Worm (Caenorhabditis elegans): ENCODE results near the gene gpa-9.

The gpa-9 gene

DNA sequence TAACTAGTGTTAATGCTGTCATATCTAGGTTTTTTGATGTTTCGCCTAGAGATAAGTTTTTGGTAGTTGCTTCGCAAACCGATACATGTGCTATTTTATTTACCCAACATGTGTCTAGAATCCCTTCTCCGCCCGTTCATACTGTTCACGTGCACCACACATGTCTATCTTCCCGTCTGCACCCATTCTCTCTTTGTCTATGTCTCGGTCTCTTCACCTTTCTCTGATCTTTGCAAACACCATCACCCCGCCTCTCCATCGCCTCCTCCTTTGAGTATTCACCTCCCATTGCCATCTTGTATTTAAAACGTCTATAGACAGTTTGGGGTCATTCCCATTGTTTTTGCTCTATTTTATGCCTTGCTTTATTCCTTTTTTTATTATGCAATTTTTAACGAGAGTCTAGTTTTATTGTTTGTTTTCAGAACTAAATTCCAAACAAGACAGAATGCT lies 11.8 kb downstream of the gpa-9 start, which contains the start of gene F56H9.2 (continued):
- TF ChIP-seq nhr-25 (tag; optimal IDR thresholded peaks at IDR 0.05; ENCODE audit: borderline replicate concordance, insufficient read depth) (peak; percentile 67), F26F4.8 (GFP tag; conservative IDR thresholded peaks at IDR 0.05) (no peak), nhr-41 (GFP tag; IDR thresholded peaks at IDR 0.05) (0 out of 2 replicates have a peak, but pooled peaks have one; percentile 18), unc-130 (GFP tag; optimal IDR thresholded peaks at IDR 0.05) (no peak), zfp-2 (tag; optimal IDR thresholded peaks at IDR 0.05) (no peak), ZK546.5 (tag; optimal IDR thresholded peaks at IDR 0.05) (no peak), F37D6.2 (tag; optimal IDR thresholded peaks at IDR 0.05) (no peak), dve-1 (tag; optimal IDR thresholded peaks at IDR 0.05; ENCODE audit: insufficient read depth) (peak; percentile 86), ceh-44 (GFP tag; IDR thresholded peaks at IDR 0.05) (no peak), saeg-2 (GFP tag; IDR thresholded peaks at IDR 0.05) (peak; percentile 74; the same call in 1 of the 2 replicates), lin-29 (GFP tag; IDR thresholded peaks at IDR 0.05) (no peak), F10B5.3 (tag; optimal IDR thresholded peaks at IDR 0.05) (no peak), pha-4 (GFP tag; IDR thresholded peaks at IDR 0.05) (peak; percentile 55; the same call in 1 of the 2 replicates), pha-4 (tag; optimal IDR thresholded peaks at IDR 0.05) (no peak), T20F7.1 (GFP tag; optimal IDR thresholded peaks at IDR 0.05) (peak; percentile 46), unc-62 (GFP tag; optimal IDR thresholded peaks at IDR 0.05 in 1 of 2) (peak in 1 of 2 experiments; percentile 98), unc-62 (tag; optimal IDR thresholded peaks at IDR 0.05) (no peak), madf-5 (GFP tag; IDR thresholded peaks at IDR 0.05) (no peak), zfp-3 (GFP tag; conservative IDR thresholded peaks at IDR 0.05) (no peak; the same call in 1 of the 2 replicates), T26A8.4 (GFP tag; IDR thresholded peaks at IDR 0.05) (no peak), ceh-62 (tag; optimal IDR thresholded peaks at IDR 0.05) (no peak), snpc-1.2 (GFP tag; IDR thresholded peaks at IDR 0.05) (no peak), lim-7 (GFP tag; IDR thresholded peaks at IDR 0.05) (no peak), Y5F2A.4 (GFP tag; optimal IDR thresholded peaks at IDR 0.05) (no peak), hmg-1.1 (GFP tag; IDR thresholded peaks at IDR 0.05) (0 out of 2 replicates have a peak, but pooled peaks have one; percentile 34), arid-1 (GFP tag; conservative IDR thresholded peaks at IDR 0.05) (no peak), unc-39 (tag; optimal IDR thresholded peaks at IDR 0.05) (no peak), daf-8 (GFP tag; IDR thresholded peaks at IDR 0.05) (no peak), ZK337.2 (GFP tag; IDR thresholded peaks at IDR 0.05) (no peak), nhr-48 (tag; optimal IDR thresholded peaks at IDR 0.05) (peak; percentile 96), F49E8.2 (tag; optimal IDR thresholded peaks at IDR 0.05; ENCODE audit: borderline replicate concordance) (no peak), set-16 (GFP tag; IDR thresholded peaks at IDR 0.05) (no peak), dmd-6 (GFP tag; IDR thresholded peaks at IDR 0.05) (peak; percentile 98), daf-12 (tag; optimal IDR thresholded peaks at IDR 0.05) (no peak), mep-1 (tag; optimal IDR thresholded peaks at IDR 0.05) (peak; percentile 76), F44E2.7 (GFP tag; IDR thresholded peaks at IDR 0.05) (no peak), ztf-7 (tag; optimal IDR thresholded peaks at IDR 0.05) (peak; percentile 50), gei-8 (GFP tag; optimal IDR thresholded peaks at IDR 0.05) (peak; percentile 76), lin-15B (tag; optimal IDR thresholded peaks at IDR 0.05) (no peak), hif-1 (tag; optimal IDR thresholded peaks at IDR 0.05) (peak in 1 of 2 experiments; percentile 30), mdt-29 (GFP tag; IDR thresholded peaks at IDR 0.05) (peak; percentile 36; the same call in 1 of the 2 replicates), ctbp-1 (GFP tag; IDR thresholded peaks at IDR 0.05) (0 out of 2 replicates have a peak, but pooled peaks have one; percentile 12), D1046.2 (GFP tag; IDR thresholded peaks at IDR 0.05) (no peak), tra-1 (GFP tag; IDR thresholded peaks at IDR 0.05) (peak; percentile 80; the same call in 1 of the 2 replicates), duxl-1 (tag; optimal IDR thresholded peaks at IDR 0.05; ENCODE audit: poor library complexity) (no peak), nhr-111 (GFP tag; optimal IDR thresholded peaks at IDR 0.05) (no peak), Y75B8A.6 (GFP tag; IDR thresholded peaks at IDR 0.05) (no peak), ceh-32 (tag; optimal IDR thresholded peaks at IDR 0.05; ENCODE audit: poor library complexity) (no peak), sdz-12 (GFP tag; optimal IDR thresholded peaks at IDR 0.05) (no peak), nhr-77 (tag; optimal IDR thresholded peaks at IDR 0.05) (peak; percentile 59)

Data from whole organism, L4 larva.